Fruit fly (Drosophila melanogaster): Measurements from ENCODE around the gene Gr2a.

DNA sequence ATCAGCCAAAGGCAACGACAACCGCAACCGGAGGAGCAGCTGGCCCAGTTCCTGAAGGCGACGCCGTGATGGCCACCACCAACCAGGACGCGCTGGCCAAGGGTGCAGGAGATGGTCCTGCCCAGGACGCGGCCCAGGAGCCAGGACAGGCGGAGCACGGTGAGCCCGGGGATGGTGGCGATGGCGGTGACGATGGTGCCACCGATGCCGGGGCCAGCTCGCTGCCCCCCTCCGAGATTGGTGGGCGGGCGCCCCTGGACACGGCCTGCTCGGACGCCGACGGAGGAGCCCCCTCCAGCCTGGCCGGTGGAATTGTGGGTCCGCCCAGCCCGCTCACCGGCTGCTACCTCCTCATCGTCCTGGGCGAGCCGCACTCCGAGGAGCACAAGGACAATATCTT, 38.0 kb upstream of the Gr2a start:
- TF ChIP-seq Gug (GFP tag; IDR thresholded peaks at IDR 0.05) (no peak), CG10669 (GFP tag; optimal IDR thresholded peaks at IDR 0.05) (no peak)

Measured in whole organism, prepupa.